Worm (Caenorhabditis elegans) whole organism, midembryonic: Measurements from ENCODE around the gene Y4C6A.3.

Experiments used
- T22C8.4 ChIP-seq: fragments of 200-800 bp; sonication (Bioruptor generic); IDR thresholded peaks from 2 replicates; pipeline ENCODE4 v1.3.6; 2022; ENCODE audit warnings: missing genetic modification characterization, missing compliant biosample characterization
- cog-1 ChIP-seq: sonication (generic microtip); optimal IDR thresholded peaks from 2 replicates; lab custom pipeline; 2016; ENCODE audit warnings: missing genetic modification characterization, missing compliant biosample characterization
- flt-1 ChIP-seq: fragments of 200-800 bp; sonication (Bioruptor generic); IDR thresholded peaks from 2 replicates; pipeline ENCODE4 v1.3.6; 2022; ENCODE audit warnings: missing genetic modification characterization, missing compliant biosample characterization
- klf-2 ChIP-seq: fragments of 200-800 bp; sonication (Bioruptor generic); conservative IDR thresholded peaks from 2 replicates; pipeline ENCODE4 v1.3.6; 2022; ENCODE audit warnings: missing genetic modification reagents, missing genetic modification characterization, missing compliant biosample characterization
- ztf-23 ChIP-seq: fragments of 200-800 bp; sonication (Bioruptor generic); IDR thresholded peaks from 2 replicates; pipeline ENCODE4 v1.3.6; 2022; ENCODE audit warnings: missing genetic modification reagents, missing genetic modification characterization, missing compliant biosample characterization

DNA sequence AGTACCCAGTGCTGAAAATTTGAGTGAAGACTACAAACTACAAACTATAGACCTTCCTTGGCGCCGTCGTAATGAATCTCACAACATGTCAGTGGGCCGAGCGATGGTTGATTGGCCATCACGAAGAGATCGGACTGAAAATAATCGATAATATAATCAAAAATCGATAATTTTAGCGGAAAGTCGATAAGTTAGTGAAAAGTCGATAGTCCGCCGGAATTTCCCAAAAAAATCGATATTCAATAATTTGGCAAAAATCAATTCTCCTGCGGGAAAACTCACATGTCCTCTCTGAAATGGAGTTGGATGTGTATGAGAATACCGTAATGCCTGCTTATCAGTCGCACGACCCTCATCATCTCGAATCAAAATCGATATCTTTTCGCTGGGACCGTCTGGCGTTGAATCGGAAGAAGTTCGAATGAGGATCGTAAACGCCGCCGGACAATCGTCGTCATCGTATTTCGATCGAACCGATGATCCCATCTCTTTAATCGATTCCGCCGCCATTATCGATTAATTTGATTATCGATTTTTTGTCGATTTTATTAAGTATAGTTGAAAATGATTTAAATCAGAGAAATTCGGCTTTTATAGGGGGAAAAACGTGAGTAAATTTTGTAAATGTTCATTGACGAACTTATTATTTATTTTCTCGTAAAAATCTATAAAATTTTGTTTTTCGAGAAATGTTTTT is 44.1 kb downstream of the Y4C6A.3 start, which contains the start of gene ZK616.8:
- TF ChIP-seq flt-1 (GFP tag; lab: Robert Waterston, UW), result no peak
- TF ChIP-seq cog-1 (tag; lab: Kevin White, UChicago), result no peak
- TF ChIP-seq ztf-23 (GFP tag; lab: Robert Waterston, UW), result no peak
- no peak for TF ChIP-seq klf-2 (GFP tag; lab: Robert Waterston, UW)
- peak; percentile 61 for TF ChIP-seq T22C8.4
